Worm (Caenorhabditis elegans) whole organism, L3 larva: Measurements from ENCODE around the gene nhr-163.
A peak's percentile ranks its signal among the peaks of the same experiment; 100 is the strongest.

Source experiments
- R02D3.7 ChIP-seq: fragments of 150-350 bp; optimal IDR thresholded peaks from 2 replicates; lab custom pipeline; 2014; ENCODE audit warnings: missing biosample characterization, missing genetic modification characterization
- aly-2 ChIP-seq: fragments of 150-350 bp; optimal IDR thresholded peaks from 2 replicates; lab custom pipeline; 2014; ENCODE audit warnings: missing biosample characterization, missing genetic modification characterization
- ama-1 ChIP-seq: fragments of 150-350 bp; optimal IDR thresholded peaks from 2 replicates; lab custom pipeline; 2018
- ceh-16 ChIP-seq: sonication (generic microtip); optimal IDR thresholded peaks from 2 replicates; lab custom pipeline; 2017; ENCODE audit warnings: missing biosample characterization, missing genetic modification characterization
- ceh-82 ChIP-seq: fragments of 150-350 bp; optimal IDR thresholded peaks from 2 replicates; lab custom pipeline; 2014; ENCODE audit warnings: missing biosample characterization, missing genetic modification characterization
- ceh-9 ChIP-seq: sonication (generic microtip); optimal IDR thresholded peaks from 2 replicates; lab custom pipeline; 2018; ENCODE audit warnings: missing biosample characterization, missing genetic modification characterization
- daf-12 ChIP-seq: fragments of 150-350 bp; optimal IDR thresholded peaks from 2 replicates; lab custom pipeline; 2014; ENCODE audit warnings: missing biosample characterization, missing genetic modification reagents, missing genetic modification characterization
- egl-27 ChIP-seq: sonication (generic microtip); optimal IDR thresholded peaks from 4 replicates; lab custom pipeline; 2017; ENCODE audit warnings: missing biosample characterization, missing genetic modification reagents, missing genetic modification characterization
- elt-1 ChIP-seq: fragments of 150-350 bp; optimal IDR thresholded peaks from 2 replicates; lab custom pipeline; 2014; ENCODE audit warnings: missing biosample characterization, missing genetic modification characterization
- elt-2 ChIP-seq: sonication (generic microtip); optimal IDR thresholded peaks from 2 replicates; lab custom pipeline; 2016; ENCODE audit warnings: missing genetic modification reagents, mild to moderate bottlenecking, missing genetic modification characterization, missing compliant biosample characterization
- fkh-10 ChIP-seq: sonication (generic microtip); optimal IDR thresholded peaks from 2 replicates; lab custom pipeline; 2017; ENCODE audit warnings: missing biosample characterization, missing genetic modification reagents, missing genetic modification characterization
- fkh-2 ChIP-seq: fragments of 150-350 bp; optimal IDR thresholded peaks from 2 replicates; lab custom pipeline; 2014; ENCODE audit warnings: missing biosample characterization, missing genetic modification reagents, missing genetic modification characterization
- fos-1 ChIP-seq: fragments of 150-350 bp; optimal IDR thresholded peaks from 2 replicates; lab custom pipeline; 2014; ENCODE audit warnings: missing biosample characterization, missing genetic modification characterization
- jun-1 ChIP-seq: fragments of 150-350 bp; optimal IDR thresholded peaks from 2 replicates; lab custom pipeline; 2014; ENCODE audit warnings: missing biosample characterization, missing genetic modification reagents, missing genetic modification characterization
- lsy-12 ChIP-seq: sonication (generic microtip); optimal IDR thresholded peaks from 2 replicates; lab custom pipeline; 2016; ENCODE audit warnings: mild to moderate bottlenecking, missing genetic modification characterization, missing compliant biosample characterization
- mdl-1 ChIP-seq: fragments of 150-350 bp; optimal IDR thresholded peaks from 2 replicates; lab custom pipeline; 2014; ENCODE audit warnings: missing biosample characterization, missing genetic modification characterization
- mml-1 ChIP-seq: fragments of 150-350 bp; sonication (generic microtip); optimal IDR thresholded peaks from 3 replicates; lab custom pipeline; 2014; ENCODE audit warnings: missing biosample characterization, missing genetic modification characterization
- nhr-11 ChIP-seq: fragments of 150-350 bp; optimal IDR thresholded peaks from 2 replicates; lab custom pipeline; 2014; ENCODE audit warnings: missing biosample characterization, missing genetic modification characterization
- nhr-12 ChIP-seq: fragments of 150-350 bp; optimal IDR thresholded peaks from 2 replicates; lab custom pipeline; 2014; ENCODE audit warnings: missing biosample characterization, missing genetic modification characterization
- nhr-23 ChIP-seq: fragments of 150-350 bp; optimal IDR thresholded peaks from 2 replicates; lab custom pipeline; 2014; ENCODE audit warnings: missing biosample characterization, missing genetic modification reagents, missing genetic modification characterization
- nhr-25 ChIP-seq: sonication (generic microtip); optimal IDR thresholded peaks from 2 replicates; lab custom pipeline; 2017; ENCODE audit warnings: missing biosample characterization, missing genetic modification characterization
- nhr-28 ChIP-seq: fragments of 150-350 bp; optimal IDR thresholded peaks from 2 replicates; lab custom pipeline; 2014; ENCODE audit warnings: missing biosample characterization, missing genetic modification characterization
- nhr-43 ChIP-seq: sonication (generic microtip); optimal IDR thresholded peaks from 2 replicates; lab custom pipeline; 2016; ENCODE audit warnings: mild to moderate bottlenecking, missing genetic modification characterization, missing compliant biosample characterization; ENCODE audit not compliant: poor library complexity, severe bottlenecking
- nhr-67 ChIP-seq: fragments of 150-350 bp; optimal IDR thresholded peaks from 2 replicates; lab custom pipeline; 2014; ENCODE audit warnings: missing biosample characterization, missing genetic modification characterization
- nhr-77 ChIP-seq: fragments of 150-350 bp; optimal IDR thresholded peaks from 2 replicates; lab custom pipeline; 2014; ENCODE audit warnings: missing biosample characterization, missing genetic modification characterization
- pha-4 ChIP-seq: fragments of 150-350 bp; optimal IDR thresholded peaks from 2 replicates; lab custom pipeline; 2014; ENCODE audit warnings: missing biosample characterization, missing genetic modification reagents, missing genetic modification characterization
- pqm-1 ChIP-seq: fragments of 150-350 bp; optimal IDR thresholded peaks from 2 replicates; lab custom pipeline; 2017; ENCODE audit warnings: missing biosample characterization, missing genetic modification characterization, inconsistent platforms
- sea-2 ChIP-seq: fragments of 150-350 bp; sonication (generic microtip); optimal IDR thresholded peaks from 4 replicates; lab custom pipeline; 2014; ENCODE audit warnings: missing biosample characterization, missing genetic modification reagents, missing genetic modification characterization
- skn-1 ChIP-seq: fragments of 150-350 bp; optimal IDR thresholded peaks from 2 replicates; lab custom pipeline; 2014; ENCODE audit warnings: missing biosample characterization, missing genetic modification characterization
- snpc-4 ChIP-seq: fragments of 150-350 bp; optimal IDR thresholded peaks from 2 replicates; lab custom pipeline; 2014; ENCODE audit warnings: missing biosample characterization, missing genetic modification characterization
- unc-62 ChIP-seq: fragments of 150-350 bp; sonication (generic microtip); optimal IDR thresholded peaks from 4 replicates; lab custom pipeline; 2014; ENCODE audit warnings: missing biosample characterization, missing genetic modification reagents, missing genetic modification characterization
- zag-1 ChIP-seq: fragments of 150-350 bp; optimal IDR thresholded peaks from 2 replicates; lab custom pipeline; 2014; ENCODE audit warnings: missing biosample characterization, missing genetic modification characterization

nhr-163 gene

ce11 chrV:6993999-6994398, 8.2 kb upstream of the nhr-163 start (continued):
- TF ChIP-seq jun-1 (peak; percentile 59), ceh-16 (tag; lab: Kevin White, UChicago) (no peak), pha-4 (tag; lab: Kevin White, UChicago) (peak; percentile 37), skn-1 (tag; lab: Kevin White, UChicago) (no peak), ceh-9 (tag; lab: Kevin White, UChicago) (no peak), ceh-82 (tag; lab: Kevin White, UChicago) (no peak), nhr-12 (tag; lab: Kevin White, UChicago) (no peak), mml-1 (tag; lab: Kevin White, UChicago) (no peak), daf-12 (tag; lab: Kevin White, UChicago) (no peak), fos-1 (no peak), egl-27 (peak; percentile 86), ama-1 (lab: Kevin White, UChicago) (no peak), pqm-1 (tag; lab: Kevin White, UChicago) (peak; percentile 89)

- no peak for TF ChIP-seq mml-1 (tag; lab: Kevin White, UChicago)
- TF ChIP-seq sea-2, result no peak
- no peak for TF ChIP-seq nhr-77
- no peak for TF ChIP-seq fkh-10 (GFP tag; lab: Kevin White, UChicago)
- TF ChIP-seq nhr-28, result no peak
- no peak for TF ChIP-seq elt-2
- TF ChIP-seq daf-12 (tag; lab: Kevin White, UChicago), result no peak
- TF ChIP-seq nhr-11, result no peak
- no peak for TF ChIP-seq nhr-23 (tag; lab: Kevin White, UChicago)
- no peak for TF ChIP-seq mdl-1 (tag; lab: Kevin White, UChicago)
- no peak for TF ChIP-seq nhr-43
- TF ChIP-seq fkh-2, result no peak
- TF ChIP-seq unc-62 (GFP tag; lab: Kevin White, UChicago), result no peak
- TF ChIP-seq aly-2, result no peak
- no peak for TF ChIP-seq lsy-12 (tag; lab: Kevin White, UChicago)
- no peak for TF ChIP-seq pqm-1 (tag; lab: Kevin White, UChicago)
- TF ChIP-seq ceh-82 (tag; lab: Kevin White, UChicago), result no peak
- TF ChIP-seq elt-1 (tag; lab: Kevin White, UChicago), result no peak
- no peak for TF ChIP-seq nhr-25 (tag; lab: Kevin White, UChicago)
These were observed 5.9 kb upstream of the nhr-163 start, which contains the start of gene nhr-162 for ce11 chrV:6991771-6992170. Gene nhr-162, minus strand, starts transcription at chrV:6991871.

ce11 chrV:6989626-6990138, 3.8 kb upstream of the nhr-163 start, which contains the start of gene nhr-140:
Gene nhr-140, minus strand, starts transcription at chrV:6989676.
- TF ChIP-seq fos-1 (no peak), elt-1 (tag; lab: Kevin White, UChicago) (peak; percentile 56)

ce11 chrV:6987673-6988072, 1.8 kb upstream of the nhr-163 start, which contains the start of gene nhr-139:
Gene nhr-139, minus strand, starts transcription at chrV:6987773.
- TF ChIP-seq ama-1 (lab: Kevin White, UChicago), result no peak
- no peak for TF ChIP-seq mdl-1 (tag; lab: Kevin White, UChicago)
- no peak for TF ChIP-seq mml-1 (tag; lab: Kevin White, UChicago)
- TF ChIP-seq pha-4 (tag; lab: Kevin White, UChicago), result no peak
- no peak for TF ChIP-seq nhr-25 (tag; lab: Kevin White, UChicago)

ce11 chrV:6982813-6983212, 3.0 kb downstream of the nhr-163 start, which contains the start of gene nhr-161:
Gene nhr-161, minus strand, starts transcription at chrV:6982913.
- TF ChIP-seq snpc-4, result no peak
- no peak for TF ChIP-seq ceh-82 (tag; lab: Kevin White, UChicago)
- no peak for TF ChIP-seq aly-2
- no peak for TF ChIP-seq nhr-77
- TF ChIP-seq fkh-10 (GFP tag; lab: Kevin White, UChicago), result no peak
- TF ChIP-seq elt-2, result no peak

- TF ChIP-seq fkh-2, result no peak
- TF ChIP-seq R02D3.7 (tag; lab: Kevin White, UChicago), result no peak
- no peak for TF ChIP-seq egl-27
- no peak for TF ChIP-seq mdl-1 (tag; lab: Kevin White, UChicago)
- TF ChIP-seq nhr-67, result no peak
- TF ChIP-seq aly-2, result no peak
- no peak for TF ChIP-seq zag-1 (tag; lab: Kevin White, UChicago)
These were observed 6.8 kb downstream of the nhr-163 start, which contains the start of gene sre-12 for ce11 chrV:6979019-6979418. Gene sre-12, minus strand, starts transcription at chrV:6979119.
